Fruit fly (Drosophila melanogaster) whole organism, embryonic: ENCODE measurements around the gene Mybbp1A.

Source experiments
- Aef1 ChIP-seq: fragments of 200-800 bp; sonication (Bioruptor generic); IDR thresholded peaks from 3 replicates; pipeline ENCODE4 v1.3.6; 2022; ENCODE audit warnings: missing biosample characterization, missing genetic modification characterization
- C15 ChIP-seq: fragments of 200-800 bp; sonication (Bioruptor generic); IDR thresholded peaks from 3 replicates; pipeline ENCODE4 v1.3.6; 2022; ENCODE audit warnings: missing biosample characterization, missing genetic modification characterization
- CG10321 ChIP-seq: fragments of 200-800 bp; sonication (Bioruptor generic); IDR thresholded peaks from 2 replicates; pipeline ENCODE4 v1.3.6; 2022; ENCODE audit warnings: missing biosample characterization, missing genetic modification characterization
- CG12104 ChIP-seq: fragments of 200-800 bp; sonication (Bioruptor generic); optimal IDR thresholded peaks from 3 replicates; lab custom pipeline; 2016; ENCODE audit warnings: missing biosample characterization, missing genetic modification characterization
- CG12299 ChIP-seq: fragments of 200-800 bp; sonication (Bioruptor generic); optimal IDR thresholded peaks from 2 replicates; lab custom pipeline; 2018; ENCODE audit warnings: missing biosample characterization, mild to moderate bottlenecking, missing genetic modification characterization
- CG15514 ChIP-seq: fragments of 200-800 bp; sonication (Bioruptor generic); optimal IDR thresholded peaks from 3 replicates; lab custom pipeline; 2017; ENCODE audit warnings: missing biosample characterization, missing genetic modification characterization, mild to moderate bottlenecking, moderate library complexity, missing genetic modification reagents
- CG17186 ChIP-seq: fragments of 200-800 bp; sonication (Bioruptor generic); optimal IDR thresholded peaks from 3 replicates; lab custom pipeline; 2017; ENCODE audit warnings: missing biosample characterization, missing genetic modification reagents, missing genetic modification characterization
- CG17829 ChIP-seq: fragments of 200-800 bp; optimal IDR thresholded peaks from 2 replicates; lab custom pipeline; 2019; ENCODE audit warnings: missing biosample characterization, mild to moderate bottlenecking, missing genetic modification characterization, moderate library complexity
- CG17912 ChIP-seq: fragments of 200-800 bp; sonication (Bioruptor generic); optimal IDR thresholded peaks from 2 replicates; lab custom pipeline; 2018; ENCODE audit warnings: missing biosample characterization, mild to moderate bottlenecking, missing genetic modification characterization
- CG2678 ChIP-seq: fragments of 200-800 bp; sonication (Bioruptor generic); optimal IDR thresholded peaks from 3 replicates; lab custom pipeline; 2019; ENCODE audit warnings: missing biosample characterization, mild to moderate bottlenecking, missing genetic modification characterization, moderate library complexity
- CG2875 ChIP-seq: fragments of 200-800 bp; sonication (Bioruptor generic); optimal IDR thresholded peaks from 2 replicates; lab custom pipeline; 2017; ENCODE audit warnings: missing biosample characterization, mild to moderate bottlenecking, missing genetic modification characterization, missing genetic modification reagents
- CG34376 ChIP-seq: fragments of 200-800 bp; sonication (Bioruptor generic); optimal IDR thresholded peaks from 2 replicates; lab custom pipeline; 2018; ENCODE audit warnings: missing biosample characterization, mild to moderate bottlenecking, missing genetic modification characterization
- CG34422 ChIP-seq: fragments of 200-800 bp; sonication (Bioruptor generic); IDR thresholded peaks from 3 replicates; pipeline ENCODE4 v1.3.6; 2022; ENCODE audit warnings: missing biosample characterization, missing genetic modification characterization
- CG4360 ChIP-seq: fragments of 200-800 bp; sonication (Bioruptor generic); IDR thresholded peaks from 2 replicates; pipeline ENCODE4 v1.3.6; 2022; ENCODE audit warnings: missing biosample characterization, missing genetic modification characterization
- CG4617 ChIP-seq: fragments of 200-800 bp; sonication (Bioruptor generic); optimal IDR thresholded peaks from 3 replicates; lab custom pipeline; 2016; ENCODE audit warnings: missing biosample characterization, missing genetic modification characterization, borderline replicate concordance
- CG4707 ChIP-seq: fragments of 200-800 bp; sonication (Bioruptor generic); optimal IDR thresholded peaks from 2 replicates; lab custom pipeline; 2018; ENCODE audit warnings: missing biosample characterization, mild to moderate bottlenecking, missing genetic modification characterization, moderate library complexity
- CG8359 ChIP-seq: fragments of 200-800 bp; sonication (Bioruptor generic); optimal IDR thresholded peaks from 2 replicates; lab custom pipeline; 2017; ENCODE audit warnings: missing biosample characterization, mild to moderate bottlenecking, missing genetic modification characterization, borderline replicate concordance
- CG8924 ChIP-seq: fragments of 200-800 bp; optimal IDR thresholded peaks from 3 replicates; lab custom pipeline; 2019; ENCODE audit warnings: missing biosample characterization, mild to moderate bottlenecking, missing genetic modification characterization, moderate library complexity
- CG9797 ChIP-seq: fragments of 200-800 bp; sonication (Bioruptor generic); optimal IDR thresholded peaks from 3 replicates; lab custom pipeline; 2018; ENCODE audit warnings: missing biosample characterization, mild to moderate bottlenecking, missing genetic modification characterization
- CoRest ChIP-seq: fragments of 200-800 bp; sonication (Bioruptor generic); optimal IDR thresholded peaks from 3 replicates; lab custom pipeline; 2018; ENCODE audit warnings: missing biosample characterization, mild to moderate bottlenecking, missing genetic modification characterization, moderate library complexity
- Deaf1 ChIP-seq: fragments of 200-800 bp; optimal IDR thresholded peaks from 3 replicates; lab custom pipeline; 2019; ENCODE audit warnings: missing biosample characterization, mild to moderate bottlenecking, missing genetic modification characterization, moderate library complexity
- Dll ChIP-seq: fragments of 200-800 bp; sonication (Bioruptor generic); IDR thresholded peaks from 4 replicates; pipeline ENCODE4 v1.3.6; 2022; ENCODE audit warnings: missing biosample characterization, missing genetic modification characterization; ENCODE audit not compliant: partially characterized antibody
- Dref ChIP-seq: fragments of 200-800 bp; sonication (Bioruptor generic); IDR thresholded peaks from 2 replicates; pipeline ENCODE4 v1.3.6; 2022; ENCODE audit warnings: missing biosample characterization, missing genetic modification characterization
- E2f2 ChIP-seq: fragments of 200-800 bp; sonication (Bioruptor generic); IDR thresholded peaks from 2 replicates; pipeline ENCODE4 v1.3.6; 2022; ENCODE audit warnings: missing biosample characterization, missing genetic modification characterization
- Ets97D ChIP-seq: fragments of 200-800 bp; sonication (Bioruptor generic); optimal IDR thresholded peaks from 3 replicates; lab custom pipeline; 2016; ENCODE audit warnings: missing biosample characterization, missing genetic modification characterization
- HLH3B ChIP-seq: fragments of 200-800 bp; sonication (Bioruptor generic); IDR thresholded peaks from 2 replicates; pipeline ENCODE4 v1.3.6; 2022; ENCODE audit warnings: missing biosample characterization, missing genetic modification characterization
- Hr78 ChIP-seq, 2 experiments: fragments of 200-800 bp in 1 of 2; fragments of >200 bp in 1 of 2; sonication (Bioruptor generic) in 1 of 2; optimal IDR thresholded peaks; 2 replicates each; lab custom pipeline; 2017 to 2019; ENCODE audit warnings: missing biosample characterization in 2 of 2, missing genetic modification characterization in 2 of 2, mild to moderate bottlenecking in 1 of 2, moderate library complexity in 1 of 2
- MBD-R2 ChIP-seq: fragments of 200-800 bp; sonication (Bioruptor generic); IDR thresholded peaks from 2 replicates; pipeline ENCODE4 v1.3.6; 2022; ENCODE audit warnings: missing biosample characterization, missing genetic modification characterization
- MESR4 ChIP-seq: fragments of 200-800 bp; sonication (Bioruptor generic); optimal IDR thresholded peaks from 2 replicates; lab custom pipeline; 2018; ENCODE audit warnings: missing biosample characterization, mild to moderate bottlenecking, missing genetic modification characterization, moderate library complexity
- NfI ChIP-seq: fragments of 200-800 bp; sonication (Bioruptor generic); optimal IDR thresholded peaks from 3 replicates; lab custom pipeline; 2018; ENCODE audit warnings: missing biosample characterization, mild to moderate bottlenecking, missing genetic modification characterization, moderate library complexity
- Oli ChIP-seq: fragments of 200-800 bp; sonication (Bioruptor generic); optimal IDR thresholded peaks from 2 replicates; lab custom pipeline; 2018; ENCODE audit warnings: missing biosample characterization, mild to moderate bottlenecking, missing genetic modification characterization, moderate library complexity
- Pdp1 ChIP-seq, 2 experiments: fragments of 200-800 bp; sonication (Bioruptor generic); optimal IDR thresholded peaks; 3 replicates each; lab custom pipeline; 2016; ENCODE audit warnings: missing biosample characterization in 2 of 2, missing genetic modification characterization in 2 of 2, mild to moderate bottlenecking in 1 of 2, moderate library complexity in 1 of 2
- Sin3A ChIP-seq: fragments of >200 bp; optimal IDR thresholded peaks from 2 replicates; lab custom pipeline; 2018
- Sry-β ChIP-seq: fragments of 200-800 bp; sonication (Bioruptor generic); optimal IDR thresholded peaks from 2 replicates; lab custom pipeline; 2018; ENCODE audit warnings: missing biosample characterization, mild to moderate bottlenecking, missing genetic modification characterization, moderate library complexity
- Sry-δ ChIP-seq: fragments of 200-800 bp; sonication (Bioruptor generic); optimal IDR thresholded peaks from 2 replicates; lab custom pipeline; 2016; ENCODE audit warnings: missing biosample characterization, missing genetic modification characterization
- bbx ChIP-seq: fragments of 200-800 bp; sonication (Bioruptor generic); IDR thresholded peaks from 2 replicates; pipeline ENCODE4 v1.3.6; 2022; ENCODE audit warnings: missing biosample characterization, missing genetic modification characterization; ENCODE audit not compliant: partially characterized antibody
- bcd ChIP-seq: fragments of 200-800 bp; sonication (Bioruptor generic); optimal IDR thresholded peaks from 2 replicates; lab custom pipeline; 2017; ENCODE audit warnings: missing biosample characterization, mild to moderate bottlenecking, missing genetic modification characterization
- cad ChIP-seq: fragments of >200 bp; optimal IDR thresholded peaks from 2 replicates; lab custom pipeline; 2017; ENCODE audit warnings: missing biosample characterization, missing genetic modification characterization
- chinmo ChIP-seq: fragments of 200-800 bp; sonication (Bioruptor generic); IDR thresholded peaks from 4 replicates; pipeline ENCODE4 v1.3.6; 2022; ENCODE audit warnings: missing biosample characterization, missing genetic modification characterization; ENCODE audit not compliant: partially characterized antibody
- exex ChIP-seq: fragments of 200-800 bp; sonication (Bioruptor generic); optimal IDR thresholded peaks from 4 replicates; lab custom pipeline; 2018; ENCODE audit warnings: missing biosample characterization, mild to moderate bottlenecking, missing genetic modification characterization, moderate library complexity
- grau ChIP-seq: fragments of 200-800 bp; optimal IDR thresholded peaks from 3 replicates; lab custom pipeline; 2019; ENCODE audit warnings: missing biosample characterization, mild to moderate bottlenecking, missing genetic modification characterization, moderate library complexity
- lola ChIP-seq, 3 experiments: fragments of >200 bp in 2 of 3; fragments of 200-800 bp in 1 of 3; sonication (Bioruptor generic) in 1 of 3; optimal IDR thresholded peaks; 2 replicates each; lab custom pipeline; 2017 to 2019; ENCODE audit warnings: missing biosample characterization in 3 of 3, missing genetic modification characterization in 3 of 3, mild to moderate bottlenecking in 1 of 3, moderate library complexity in 1 of 3
- maf-S ChIP-seq: fragments of 200-800 bp; sonication (Bioruptor generic); optimal IDR thresholded peaks from 2 replicates; lab custom pipeline; 2016; ENCODE audit warnings: missing biosample characterization, missing genetic modification characterization
- mirr ChIP-seq: fragments of 200-800 bp; sonication (Bioruptor generic); optimal IDR thresholded peaks from 3 replicates; lab custom pipeline; 2018; ENCODE audit warnings: missing biosample characterization, mild to moderate bottlenecking, missing genetic modification characterization
- nerfin-2 ChIP-seq: fragments of 200-800 bp; sonication (Bioruptor generic); IDR thresholded peaks from 2 replicates; pipeline ENCODE4 v1.3.6; 2022; ENCODE audit warnings: missing biosample characterization, missing genetic modification characterization; ENCODE audit not compliant: partially characterized antibody
- nmo ChIP-seq: fragments of 200-800 bp; sonication (Bioruptor generic); optimal IDR thresholded peaks from 2 replicates; lab custom pipeline; 2018; ENCODE audit warnings: missing biosample characterization, mild to moderate bottlenecking, missing genetic modification characterization, moderate library complexity
- row ChIP-seq: fragments of 200-800 bp; sonication (Bioruptor generic); IDR thresholded peaks from 3 replicates; pipeline ENCODE4 v1.3.6; 2022; ENCODE audit warnings: missing biosample characterization, missing genetic modification characterization
- salm ChIP-seq: fragments of 200-800 bp; sonication (Bioruptor generic); optimal IDR thresholded peaks from 2 replicates; lab custom pipeline; 2018; ENCODE audit warnings: missing biosample characterization, mild to moderate bottlenecking, missing genetic modification characterization
- sim ChIP-seq: fragments of 200-800 bp; sonication (Bioruptor generic); IDR thresholded peaks from 2 replicates; pipeline ENCODE4 v1.3.6; 2022; ENCODE audit warnings: missing biosample characterization, missing genetic modification characterization
- trem ChIP-seq: fragments of 200-800 bp; optimal IDR thresholded peaks from 3 replicates; lab custom pipeline; 2019; ENCODE audit warnings: missing biosample characterization, mild to moderate bottlenecking, missing genetic modification characterization, moderate library complexity
- zen2 ChIP-seq: fragments of 200-800 bp; sonication (Bioruptor generic); IDR thresholded peaks from 3 replicates; pipeline ENCODE4 v1.3.6; 2022; ENCODE audit warnings: missing biosample characterization, missing genetic modification characterization; ENCODE audit not compliant: partially characterized antibody

The Mybbp1A gene

DNA sequence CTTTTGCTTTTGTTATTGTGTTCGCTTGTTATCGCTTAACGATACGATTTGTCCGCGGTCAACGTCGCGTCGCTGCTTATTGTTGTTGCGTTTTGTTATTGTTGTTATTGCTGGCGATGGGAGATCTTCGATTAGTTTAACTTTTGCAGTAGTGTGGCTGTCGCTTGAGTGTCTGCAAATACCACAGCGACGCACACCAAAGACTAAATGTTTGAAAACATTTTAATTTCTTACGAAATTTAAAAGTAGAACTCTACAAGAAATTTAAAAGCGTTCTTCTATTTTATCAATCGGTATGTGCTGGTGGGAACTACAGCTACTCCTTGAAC lies 9.5 kb upstream of the Mybbp1A start, which contains the start of gene spdi (continued):
- peak; percentile 89 for TF ChIP-seq Sry-δ
- TF ChIP-seq Aef1 (GFP tag; lab: Robert Waterston, UW), result peak; percentile 65
- peak; percentile 46 for TF ChIP-seq CG17186 (GFP tag; lab: Kevin White, UChicago)
- TF ChIP-seq CG4360 (GFP tag; lab: Robert Waterston, UW), result peak; percentile 90
- TF ChIP-seq HLH3B (GFP tag; lab: Robert Waterston, UW), result no peak
- TF ChIP-seq CG12299 (tag; lab: Kevin White, UChicago), result peak; percentile 9
- peak; percentile 61 for TF ChIP-seq CG15514
- peak; percentile 26 for TF ChIP-seq CG17912 (GFP tag; lab: Kevin White, UChicago)
- peak; percentile 40 for TF ChIP-seq bbx (GFP tag; lab: Robert Waterston, UW)
- TF ChIP-seq trem (tag; lab: Kevin White, UChicago), result peak; percentile 37
- TF ChIP-seq grau (tag; lab: Kevin White, UChicago), result peak; percentile 4
- peak; percentile 50 for TF ChIP-seq Deaf1 (tag; lab: Kevin White, UChicago)
- no peak for TF ChIP-seq CG4707 (GFP tag; lab: Kevin White, UChicago)
- TF ChIP-seq Dref (GFP tag; lab: Robert Waterston, UW), result peak; percentile 68
- no peak for TF ChIP-seq NfI (GFP tag; lab: Kevin White, UChicago)
- TF ChIP-seq MBD-R2, result peak; percentile 54
- TF ChIP-seq exex, result peak; percentile 20
- TF ChIP-seq CG9797, result peak; percentile 79
- no peak for TF ChIP-seq nmo
- TF ChIP-seq E2f2 (GFP tag; lab: Robert Waterston, UW), result peak; percentile 66
- peak; percentile 74; the same call in 1 of the 4 replicates for TF ChIP-seq chinmo
- TF ChIP-seq nerfin-2, result 0 out of 2 replicates have a peak, but pooled peaks have one; percentile 41
- peak; percentile 39 for TF ChIP-seq Sin3A
- TF ChIP-seq lola (GFP tag; optimal IDR thresholded peaks at IDR 0.05; lab: Kevin White, UChicago), result no peak
- peak; percentile 51 for TF ChIP-seq MESR4 (GFP tag; lab: Kevin White, UChicago)
- no peak for TF ChIP-seq CG10321 (GFP tag; lab: Robert Waterston, UW)
- TF ChIP-seq CG8359 (GFP tag; lab: Kevin White, UChicago), result no peak
- TF ChIP-seq CG8924, result peak; percentile 71
- TF ChIP-seq CG17829 (tag; lab: Kevin White, UChicago), result peak; percentile 76
- TF ChIP-seq CG34422 (GFP tag; lab: Robert Waterston, UW), result no peak
- TF ChIP-seq Pdp1 (GFP tag; optimal IDR thresholded peaks at IDR 0.05; lab: Kevin White, UChicago), result peak in 1 of 2 experiments; percentile 39
- TF ChIP-seq maf-S (GFP tag; lab: Kevin White, UChicago), result no peak
- TF ChIP-seq C15 (GFP tag; lab: Robert Waterston, UW), result no peak
- TF ChIP-seq Dll (GFP tag; lab: Robert Waterston, UW), result peak; percentile 42; the same call in 2 of the 4 replicates
- TF ChIP-seq Sry-β (GFP tag; lab: Kevin White, UChicago), result peak; percentile 28
- TF ChIP-seq Oli (tag; lab: Kevin White, UChicago), result no peak
- TF ChIP-seq row, result peak; percentile 59; the same call in 2 of the 3 replicates
- TF ChIP-seq, all 482 proteins: peak for 54

DNA sequence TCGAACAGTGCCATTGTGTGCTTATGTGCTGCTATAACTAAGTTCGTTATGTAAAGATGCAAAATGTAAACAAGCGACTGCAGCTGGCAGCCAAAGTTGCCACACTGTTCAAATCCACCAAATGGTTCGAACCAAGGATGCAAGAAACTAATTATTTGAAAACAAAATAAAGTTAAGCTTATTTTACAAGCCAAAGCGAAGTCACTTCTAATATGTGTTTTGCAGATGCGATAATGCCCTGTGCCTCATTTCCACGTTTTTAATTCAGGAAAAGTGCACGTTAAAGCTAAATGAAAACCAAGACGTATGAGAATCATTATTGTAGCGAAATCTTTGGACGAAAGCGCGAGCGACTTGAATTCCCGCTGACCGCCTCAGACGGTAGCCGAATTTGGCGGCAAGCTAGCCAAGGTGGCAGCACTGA lies 8.4 kb upstream of the Mybbp1A start, which contains the start of the genes CG13365 and Vsp37A:
Gene CG13365, minus strand, starts transcription at position 84 of the 424 bp plus-strand sequence.
Gene Vsp37A, plus strand, starts transcription at position 399 of the 424 bp plus-strand sequence.
- TF ChIP-seq mirr (GFP tag; lab: Kevin White, UChicago), result no peak
- TF ChIP-seq CG2678 (tag; lab: Kevin White, UChicago), result peak; percentile 64
- TF ChIP-seq Ets97D (GFP tag; lab: Kevin White, UChicago), result peak; percentile 47
- TF ChIP-seq Hr78 (GFP tag; optimal IDR thresholded peaks at IDR 0.05; lab: Kevin White, UChicago), result no peak
- TF ChIP-seq cad (GFP tag; lab: Kevin White, UChicago), result no peak
- peak; percentile 34 for TF ChIP-seq CG2875 (GFP tag; lab: Kevin White, UChicago)
- TF ChIP-seq sim, result no peak
- peak; percentile 55 for TF ChIP-seq CG4617 (GFP tag; lab: Kevin White, UChicago)
- no peak for TF ChIP-seq CG12104 (GFP tag; lab: Kevin White, UChicago)
- TF ChIP-seq CoRest (tag; lab: Kevin White, UChicago), result peak; percentile 75
- TF ChIP-seq CG9797, result peak; percentile 41
- peak; percentile 58 for TF ChIP-seq CG34376
- TF ChIP-seq bcd (GFP tag; lab: Kevin White, UChicago), result peak; percentile 39
- TF ChIP-seq salm (tag; lab: Kevin White, UChicago), result no peak
- no peak for TF ChIP-seq zen2 (GFP tag; lab: Robert Waterston, UW)
